ENCODE assay signal across 1 worm cellular context in the genomic region with DNA sequence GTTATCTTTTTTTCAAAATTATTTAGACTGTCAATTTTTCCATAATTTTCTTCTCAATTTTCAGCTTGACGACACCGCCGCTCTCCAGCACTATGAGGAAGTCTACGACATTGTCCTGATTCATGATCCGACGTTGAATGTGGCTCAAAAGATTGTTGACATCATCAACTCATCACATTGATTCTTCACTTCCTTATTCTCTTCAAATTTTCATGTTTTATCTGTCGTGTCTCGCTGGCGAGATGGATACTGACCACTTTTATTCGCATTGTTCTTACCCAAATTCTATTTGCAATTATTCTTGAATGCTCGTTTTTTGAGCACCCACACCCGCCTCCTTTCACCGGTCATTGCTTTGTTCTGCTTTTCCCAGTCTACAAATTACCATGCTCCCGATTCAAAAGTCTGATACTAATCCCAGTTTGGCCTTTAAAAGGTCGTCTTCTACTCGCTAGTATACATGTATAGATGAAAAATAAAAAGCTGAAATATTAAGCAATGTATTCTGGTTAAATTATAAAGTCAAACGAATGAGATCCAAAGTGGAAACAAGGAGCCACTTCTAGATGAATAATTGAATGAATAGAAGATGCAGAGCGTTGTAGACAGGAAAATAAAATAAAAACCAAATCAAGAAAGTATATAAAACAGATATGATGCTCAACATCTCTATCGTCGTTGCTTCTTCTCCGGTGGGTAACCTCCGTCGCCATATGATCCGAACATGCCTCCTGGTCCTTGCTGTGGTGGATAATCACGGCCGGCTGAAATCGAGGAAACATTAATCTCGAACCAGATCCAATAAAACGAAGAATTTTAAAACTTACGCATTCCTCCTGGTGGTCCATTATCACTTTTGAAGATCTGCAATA.
TF ChIP-seq lines count a peak whose summit lies in the region.

No protein-coding gene starts in this region.

TF ChIP-seq in whole organism, young adult, 124 proteins besides CTCF, POLR2A, EP300 and RAD21 (continued from another document):
- TF ChIP-seq pha-4 (tag; optimal IDR thresholded peaks at IDR 0.05; lab: Kevin White, UChicago) = no peak
- no peak for TF ChIP-seq pbrm-1 (GFP tag; IDR thresholded peaks at IDR 0.05; lab: Robert Waterston, UW)
- no peak for TF ChIP-seq nhr-179 (tag; optimal IDR thresholded peaks at IDR 0.05; lab: Kevin White, UChicago)
- no peak for TF ChIP-seq unc-62 (GFP tag; optimal IDR thresholded peaks at IDR 0.05; lab: Kevin White, UChicago)
- no peak for TF ChIP-seq attf-3 (GFP tag; conservative IDR thresholded peaks at IDR 0.05; lab: Robert Waterston, UW)
